Worm (Caenorhabditis elegans) whole organism, L4/young adult: Measurements from ENCODE around the gene ctsa-4.1.

ENCODE experiments used
- W03F9.2 ChIP-seq: fragments of 150-350 bp; optimal IDR thresholded peaks from 2 replicates; lab custom pipeline; 2014; ENCODE audit warnings: missing biosample characterization, missing genetic modification characterization
- dao-5 ChIP-seq: sonication (generic microtip); optimal IDR thresholded peaks from 2 replicates; lab custom pipeline; 2016; ENCODE audit warnings: missing genotype, missing genetic modification characterization, moderate library complexity, missing compliant biosample characterization
- him-1 ChIP-seq: sonication (generic microtip); optimal IDR thresholded peaks from 2 replicates; lab custom pipeline; 2016; ENCODE audit warnings: missing genotype, missing genetic modification reagents, missing genetic modification characterization, missing compliant biosample characterization

ce11 chrII:6374646-6375045 is 7.8 kb downstream of the ctsa-4.1 start:
- TF ChIP-seq W03F9.2 (tag; lab: Kevin White, UChicago) (no peak), dao-5 (no peak), him-1 (tag; lab: Kevin White, UChicago) (no peak)
